Worm (Caenorhabditis elegans): Measurements from ENCODE around the gene K12B6.9.

Gene K12B6.9

ce11 chrV:6243260-6243659, 49.2 kb downstream of the K12B6.9 start:
- no peak for TF ChIP-seq him-1 (tag; optimal IDR thresholded peaks at IDR 0.05)
- no peak for TF ChIP-seq W03F9.2 (tag; optimal IDR thresholded peaks at IDR 0.05)
- TF ChIP-seq dao-5 (tag; optimal IDR thresholded peaks at IDR 0.05): no peak

Data from whole organism, L4/young adult.